Fruit fly (Drosophila melanogaster) Kc167 (cell line): ENCODE data around the gene vls.

Experiments used
- Myc ChIP-seq: fragments of >200 bp; optimal IDR thresholded peaks from 2 replicates; lab custom pipeline; 2017; ENCODE audit warnings: missing external identifiers
- Sin3A ChIP-seq: fragments of >200 bp; optimal IDR thresholded peaks from 2 replicates; lab custom pipeline; 2018; ENCODE audit warnings: missing external identifiers
- h ChIP-seq: fragments of >200 bp; optimal IDR thresholded peaks from 3 replicates; lab custom pipeline; 2018; ENCODE audit warnings: missing external identifiers
- insv ChIP-seq: fragments of >200 bp; optimal IDR thresholded peaks from 3 replicates; lab custom pipeline; 2018; ENCODE audit warnings: missing external identifiers
- psq ChIP-seq: fragments of >200 bp; optimal IDR thresholded peaks from 2 replicates; lab custom pipeline; 2017; ENCODE audit warnings: missing external identifiers
- ttk ChIP-seq: sonication (Bioruptor generic); optimal IDR thresholded peaks from 2 replicates; lab custom pipeline; 2017; ENCODE audit warnings: missing external identifiers

vls gene

DNA sequence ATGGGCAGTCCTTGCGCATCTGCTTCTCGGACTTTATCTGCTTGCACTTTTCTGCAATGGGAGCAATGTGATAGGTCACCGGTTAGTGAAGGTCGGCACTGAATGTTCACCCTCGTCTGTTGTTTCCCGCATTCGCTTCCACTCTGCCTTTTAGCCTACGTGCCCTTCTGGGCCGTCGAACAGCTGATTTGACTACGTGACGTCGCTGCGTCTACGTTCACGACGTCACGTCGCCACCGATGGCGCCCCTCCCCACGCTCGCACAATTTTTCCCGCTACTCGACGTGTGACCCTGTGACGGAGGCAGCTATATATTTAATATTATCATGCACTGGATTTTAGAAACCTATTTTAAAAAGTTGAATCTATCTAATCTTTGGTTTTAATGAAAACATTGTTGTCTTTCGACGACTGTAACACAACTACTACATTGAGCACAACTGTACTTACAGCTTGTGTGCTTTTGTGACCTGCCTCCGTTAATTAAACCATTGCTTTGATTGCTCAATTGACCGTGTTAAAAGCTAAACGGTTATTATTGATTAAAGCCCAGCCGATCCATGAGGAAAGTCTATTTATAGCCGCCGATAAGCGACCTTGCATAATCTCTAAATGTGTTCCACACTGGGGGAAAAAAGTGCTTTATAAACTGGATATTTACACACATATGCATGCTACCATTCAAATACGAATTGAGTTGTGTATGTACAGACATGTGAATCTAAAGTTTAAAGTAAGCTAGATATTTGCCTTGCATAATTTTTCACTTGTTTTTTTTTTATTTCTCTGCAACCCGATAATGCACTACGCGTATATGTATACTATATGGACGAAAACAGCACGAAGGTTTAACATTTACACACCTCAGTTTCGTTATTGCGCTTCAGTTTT lies 17.7 kb upstream of the vls start:
- TF ChIP-seq insv (lab: Kevin White, UChicago), result no peak
- no peak for TF ChIP-seq Myc
- TF ChIP-seq Sin3A (lab: Kevin White, UChicago), result no peak
- no peak for TF ChIP-seq ttk
- no peak for TF ChIP-seq psq (lab: Kevin White, UChicago)
- TF ChIP-seq h (lab: Kevin White, UChicago), result no peak

DNA sequence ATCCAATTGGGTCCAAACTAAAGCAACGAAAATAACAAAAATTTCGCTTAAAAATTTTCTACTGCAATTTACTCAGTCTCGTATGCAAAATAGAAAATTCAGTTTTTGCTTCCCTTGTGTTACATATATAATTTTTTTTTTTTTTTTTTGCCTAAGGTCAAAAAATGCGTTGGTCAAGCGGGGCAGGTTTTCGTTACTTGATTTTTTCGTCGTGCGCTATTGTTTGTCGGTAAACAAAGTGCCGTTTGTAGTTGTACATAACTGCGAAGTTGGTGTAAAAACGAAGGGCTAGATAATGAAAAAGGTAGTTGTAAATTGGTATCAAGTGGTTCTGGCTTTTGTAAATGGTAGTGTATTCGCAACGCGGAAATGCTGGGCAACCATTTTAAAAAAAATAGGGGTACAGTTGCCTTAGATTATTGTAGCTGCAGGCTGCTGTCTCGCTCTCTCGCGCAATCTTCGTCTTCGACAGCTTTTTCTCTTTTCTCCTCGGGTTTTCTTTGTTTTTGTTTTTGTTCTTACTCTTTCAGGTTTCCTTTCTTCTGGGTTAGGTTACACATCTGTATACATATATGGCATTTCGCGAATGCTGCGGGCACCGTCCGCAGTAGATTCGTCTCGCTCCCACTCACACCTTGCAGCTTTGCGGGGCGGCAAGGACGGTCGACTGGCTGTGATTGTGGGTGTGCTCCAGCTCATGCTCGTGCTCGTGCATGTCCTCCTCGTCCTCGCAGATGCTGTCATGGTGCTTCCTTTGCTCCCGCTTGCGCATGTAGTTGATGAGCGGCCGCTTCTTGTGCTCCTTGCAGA lies 16.9 kb upstream of the vls start:
- no peak for TF ChIP-seq ttk

DNA sequence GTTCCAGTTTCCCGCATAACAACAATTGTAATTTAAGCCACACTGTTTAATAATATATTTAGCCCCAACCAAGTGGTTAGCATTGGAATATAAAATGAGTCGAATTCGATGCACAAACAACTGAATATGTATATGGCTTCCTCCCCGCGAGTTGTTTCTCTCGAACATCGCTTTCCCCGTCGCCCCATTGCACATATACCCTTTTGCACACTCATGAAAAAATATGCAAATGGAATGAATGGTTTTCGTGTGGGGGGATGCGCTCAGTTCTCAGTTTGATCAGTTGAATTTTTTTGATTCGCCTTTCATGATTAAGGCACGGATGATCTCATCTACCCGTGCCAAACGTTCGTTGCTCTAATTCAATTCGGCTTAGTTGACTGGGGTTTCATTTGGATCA lies 15.3 kb upstream of the vls start:
- no peak for TF ChIP-seq h (lab: Kevin White, UChicago)
- no peak for TF ChIP-seq psq (lab: Kevin White, UChicago)
- no peak for TF ChIP-seq Sin3A (lab: Kevin White, UChicago)
- no peak for TF ChIP-seq ttk
- no peak for TF ChIP-seq Myc
- TF ChIP-seq insv (lab: Kevin White, UChicago), result no peak

DNA sequence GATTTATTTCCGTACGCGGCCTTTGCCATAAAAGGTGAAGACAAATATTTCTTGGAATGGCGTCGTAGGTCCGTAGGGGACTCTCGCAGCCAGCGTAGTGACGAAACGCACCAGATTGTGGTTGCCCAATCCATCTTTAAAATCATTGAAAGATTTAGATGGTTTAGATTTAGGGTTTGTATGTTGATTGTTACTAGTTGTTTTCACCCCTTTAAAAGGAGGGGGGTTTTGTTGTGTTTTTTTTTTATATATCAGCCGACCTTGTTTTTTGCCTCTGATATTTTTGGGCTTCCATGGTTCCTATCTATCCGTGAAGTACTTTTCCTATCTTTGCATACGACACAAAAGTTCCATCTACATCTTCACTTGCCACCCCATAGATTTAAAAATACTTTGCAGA lies 13.4 kb upstream of the vls start:
- TF ChIP-seq ttk (no peak), insv (lab: Kevin White, UChicago) (no peak)

DNA sequence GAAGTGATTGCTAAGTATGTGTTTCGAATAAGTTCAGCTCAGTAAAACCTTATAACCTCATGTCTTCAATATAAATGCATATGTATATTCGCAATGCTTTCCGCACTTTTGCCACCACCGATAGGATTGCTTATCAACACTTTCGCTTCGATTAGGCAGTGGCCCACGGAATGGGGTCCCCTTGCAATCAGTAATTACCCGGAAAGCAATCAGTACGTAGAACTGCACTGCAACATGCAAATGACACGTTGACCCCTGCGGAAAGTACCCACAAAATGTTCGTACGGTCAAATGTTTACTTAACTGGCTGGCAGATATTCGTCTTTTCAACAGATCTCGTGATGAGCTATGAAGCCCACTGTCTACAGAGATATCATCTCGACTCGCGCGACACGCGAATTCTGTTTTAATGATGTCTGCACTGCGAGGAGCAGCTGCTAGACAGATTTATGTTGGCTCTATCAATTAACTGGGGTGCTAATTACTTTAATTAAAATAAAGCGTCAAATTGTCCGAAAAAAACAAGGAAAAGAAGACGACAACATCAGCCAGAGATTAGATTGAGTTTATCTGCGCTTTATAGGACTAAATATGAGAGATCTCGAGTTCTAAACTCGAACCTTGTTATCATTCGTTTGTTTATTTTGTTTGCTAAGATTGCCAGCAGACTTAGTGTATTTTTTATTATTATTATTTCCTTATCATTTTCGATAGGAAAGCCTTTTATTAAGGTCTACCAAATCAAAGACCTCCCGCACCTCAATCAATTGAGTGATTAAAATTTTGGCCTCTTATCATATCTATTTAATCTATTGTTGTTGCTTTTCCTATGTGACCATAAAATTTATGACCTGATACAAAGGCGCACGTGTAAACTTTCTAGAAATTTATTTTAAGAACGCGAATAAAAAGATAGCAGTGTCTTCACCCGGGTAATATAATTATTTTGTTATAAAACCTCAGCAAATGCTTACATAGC lies 12.2 kb upstream of the vls start:
- TF ChIP-seq insv (lab: Kevin White, UChicago) (no peak), Sin3A (lab: Kevin White, UChicago) (no peak), h (lab: Kevin White, UChicago) (no peak), Myc (no peak), psq (lab: Kevin White, UChicago) (no peak), ttk (no peak)

DNA sequence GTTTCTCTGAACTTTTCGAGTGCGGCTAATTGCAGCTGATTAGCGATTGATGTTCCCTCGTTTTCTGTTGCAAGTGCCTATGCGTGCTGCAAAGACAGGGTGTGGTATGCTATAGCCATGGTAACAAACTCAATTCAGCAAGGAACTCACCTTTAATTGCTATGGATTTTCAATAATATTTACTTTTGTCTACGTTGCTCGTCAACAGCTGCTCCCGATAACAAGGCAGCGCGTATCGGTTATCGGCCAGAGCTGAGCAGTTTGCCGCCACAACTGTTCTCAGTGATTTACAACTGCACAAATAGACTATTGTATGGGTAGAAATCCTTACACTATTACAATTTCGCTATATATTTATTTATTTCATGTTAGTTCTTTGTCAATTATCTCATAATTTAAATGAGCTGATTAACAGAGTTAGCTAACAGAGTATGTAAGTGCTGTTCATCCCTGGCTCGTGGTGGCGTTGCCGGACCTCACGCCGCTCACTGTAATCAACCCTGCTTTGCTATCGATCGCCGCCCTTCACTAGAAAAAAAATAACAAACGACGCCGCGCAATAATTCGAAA lies 9.8 kb upstream of the vls start, which contains the start of the genes pr and neb:
Gene pr, minus strand, starts transcription at position 225 of the 570 bp plus-strand sequence.
Gene neb, plus strand, starts transcription at position 524 of the 570 bp plus-strand sequence.
- TF ChIP-seq insv (lab: Kevin White, UChicago) (no peak), h (lab: Kevin White, UChicago) (no peak), ttk (no peak), psq (lab: Kevin White, UChicago) (no peak), Myc (no peak), Sin3A (lab: Kevin White, UChicago) (no peak)

DNA sequence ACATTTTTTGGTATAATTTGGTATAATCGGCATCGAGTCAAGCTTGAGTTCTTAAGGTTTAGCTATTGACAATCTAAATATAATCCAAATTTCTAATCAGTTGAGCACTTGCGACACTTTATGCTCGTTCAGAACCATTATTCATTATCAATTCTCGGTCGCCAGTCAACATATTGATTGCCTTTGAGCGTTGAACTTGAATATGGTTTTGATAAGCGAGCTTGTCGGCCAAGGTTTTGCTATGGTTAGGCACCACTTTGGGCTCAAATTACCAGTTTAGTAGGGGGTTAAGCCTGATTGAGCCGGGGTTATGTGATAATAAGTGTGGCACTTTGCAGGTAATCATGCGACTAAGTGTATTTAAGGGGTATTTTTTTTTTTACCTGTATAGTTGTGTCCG lies 8.9 kb upstream of the vls start:
- no peak for TF ChIP-seq h (lab: Kevin White, UChicago)
- no peak for TF ChIP-seq Sin3A (lab: Kevin White, UChicago)

DNA sequence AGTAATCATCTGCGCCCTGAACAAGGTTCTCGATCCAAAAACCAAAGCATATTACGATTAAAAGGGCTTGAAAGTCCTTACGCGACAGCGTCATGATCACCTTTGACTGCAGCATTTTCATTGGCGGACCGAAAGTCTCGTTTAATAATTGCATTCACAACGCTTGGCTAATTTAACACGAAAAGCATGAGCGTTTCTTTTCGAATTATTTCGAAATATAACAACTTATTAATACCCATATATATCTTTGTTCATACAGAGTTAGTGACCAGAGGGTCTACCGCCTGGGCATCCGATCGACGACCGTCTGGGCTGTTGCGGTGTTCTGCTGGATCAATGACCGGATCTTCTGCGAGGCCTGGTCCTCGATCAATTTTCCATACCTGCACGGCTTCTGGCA lies 6.6 kb upstream of the vls start, which contains the start of gene CG10730:
Gene CG10730, minus strand, starts transcription at position 101 of the 400 bp plus-strand sequence.
- TF ChIP-seq psq (lab: Kevin White, UChicago), result no peak
- TF ChIP-seq h (lab: Kevin White, UChicago), result no peak
- no peak for TF ChIP-seq Myc
- no peak for TF ChIP-seq ttk
- TF ChIP-seq insv (lab: Kevin White, UChicago), result no peak
- no peak for TF ChIP-seq Sin3A (lab: Kevin White, UChicago)

DNA sequence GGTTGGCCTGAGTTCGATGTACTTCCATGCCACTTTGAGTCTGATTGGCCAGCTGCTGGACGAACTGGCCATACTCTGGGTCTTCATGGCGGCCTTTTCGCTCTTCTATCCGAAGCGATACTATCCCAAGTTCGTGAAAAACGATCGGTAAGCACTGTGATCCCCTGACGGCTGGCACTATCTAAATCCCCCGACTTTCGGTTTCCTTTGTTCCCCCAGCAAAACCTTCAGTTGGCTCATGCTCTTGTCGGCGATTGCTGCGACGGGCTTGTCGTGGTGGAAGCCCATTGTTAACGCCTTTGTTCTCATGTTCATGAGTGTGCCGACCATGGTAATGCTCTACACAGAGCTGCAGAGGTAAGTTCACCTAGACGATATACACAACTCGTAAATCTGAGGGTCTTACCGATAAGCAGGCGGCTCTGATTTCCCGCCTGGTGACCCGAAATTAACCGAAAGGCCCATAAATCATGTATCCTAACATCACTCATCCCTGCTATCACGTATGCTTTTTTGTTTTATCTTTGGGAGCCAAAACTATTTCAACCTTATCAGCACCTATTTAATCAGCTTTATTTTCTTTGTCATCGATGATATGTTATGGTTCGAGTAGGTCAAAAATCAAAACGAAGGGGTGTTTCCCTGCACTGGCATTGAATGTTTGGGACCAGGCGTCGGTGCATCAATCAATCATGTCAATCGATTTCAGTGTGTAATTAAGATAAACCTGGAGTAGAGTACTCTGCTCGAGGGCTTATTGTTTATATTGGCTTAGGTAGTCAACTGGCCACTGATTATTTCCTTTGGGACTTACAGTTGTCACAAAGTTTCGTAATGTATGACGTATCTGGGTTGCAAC lies 3.9 kb upstream of the vls start:
- no peak for TF ChIP-seq psq (lab: Kevin White, UChicago)
- TF ChIP-seq ttk, result no peak
- no peak for TF ChIP-seq h (lab: Kevin White, UChicago)
- TF ChIP-seq Sin3A (lab: Kevin White, UChicago), result no peak
- TF ChIP-seq insv (lab: Kevin White, UChicago), result no peak
- TF ChIP-seq Myc, result no peak

DNA sequence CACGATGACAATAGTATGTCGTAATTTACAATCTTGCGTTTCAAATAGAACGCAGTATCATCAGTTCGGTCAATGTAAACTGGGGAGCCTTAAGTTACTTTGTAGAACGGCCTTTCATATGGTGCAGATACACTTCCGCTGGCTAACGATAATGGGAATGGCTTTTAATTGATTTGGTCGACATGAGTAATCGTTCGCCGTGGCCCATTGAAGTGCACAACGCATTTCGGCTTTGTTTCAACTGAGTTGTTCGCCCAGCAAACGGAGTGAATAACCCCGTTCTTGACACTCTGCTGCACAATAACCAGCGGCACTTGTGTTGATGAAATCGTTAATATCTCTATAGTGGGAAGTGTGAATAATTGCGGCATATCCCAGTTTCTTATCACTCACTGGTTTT lies 2.4 kb upstream of the vls start:
- TF ChIP-seq Myc, result no peak
- no peak for TF ChIP-seq Sin3A (lab: Kevin White, UChicago)
- TF ChIP-seq insv (lab: Kevin White, UChicago), result no peak
- TF ChIP-seq psq (lab: Kevin White, UChicago), result no peak

DNA sequence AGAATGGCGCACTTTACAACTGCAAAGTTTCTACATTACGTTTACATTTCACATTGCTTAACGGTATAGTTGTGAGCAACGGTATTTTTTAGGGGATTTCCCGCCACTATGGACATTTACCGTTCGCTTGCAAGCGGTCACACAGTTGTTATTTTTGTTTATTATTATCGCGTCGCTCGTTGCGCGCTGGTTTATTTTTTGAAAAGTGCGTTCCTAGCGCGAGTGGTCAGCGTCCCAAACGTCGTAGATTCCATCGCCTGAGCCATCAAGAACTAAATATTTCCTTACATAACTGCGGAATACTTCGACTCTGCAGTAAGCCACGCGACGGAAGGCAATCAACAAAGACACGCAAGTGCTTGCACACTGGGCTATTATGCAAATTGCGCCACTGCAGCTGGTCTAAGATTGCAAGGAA lies 763 bp upstream of the vls start, which contains the start of gene bwa:
Gene bwa, plus strand, starts transcription at position 159 of the 418 bp plus-strand sequence.
- TF ChIP-seq Myc (no peak), ttk (no peak), psq (lab: Kevin White, UChicago) (no peak), h (lab: Kevin White, UChicago) (no peak), insv (lab: Kevin White, UChicago) (no peak), Sin3A (lab: Kevin White, UChicago) (no peak)
